Fruit fly (Drosophila melanogaster) whole organism, embryonic: ENCODE measurements around the gene Vps13D.

ENCODE experiments used
- Asciz ChIP-seq: fragments of 200-800 bp; sonication (Bioruptor generic); optimal IDR thresholded peaks from 2 replicates; lab custom pipeline; 2017; ENCODE audit warnings: missing biosample characterization, mild to moderate bottlenecking, missing genetic modification characterization, missing genetic modification reagents
- Blimp-1 ChIP-seq: fragments of 200-800 bp; sonication (Bioruptor generic); optimal IDR thresholded peaks from 3 replicates; lab custom pipeline; 2018; ENCODE audit warnings: missing biosample characterization, missing genetic modification characterization, mild to moderate bottlenecking, moderate library complexity, missing genetic modification reagents
- CG1233 ChIP-seq: fragments of 200-800 bp; sonication (Bioruptor generic); optimal IDR thresholded peaks from 4 replicates; lab custom pipeline; 2018; ENCODE audit warnings: missing biosample characterization, mild to moderate bottlenecking, missing genetic modification characterization
- CG7271 ChIP-seq: fragments of 200-800 bp; sonication (Bioruptor generic); optimal IDR thresholded peaks from 2 replicates; lab custom pipeline; 2018; ENCODE audit warnings: missing biosample characterization, mild to moderate bottlenecking, missing genetic modification characterization, moderate library complexity
- Pdp1 ChIP-seq, 2 experiments: fragments of 200-800 bp; sonication (Bioruptor generic); optimal IDR thresholded peaks; 3 replicates each; lab custom pipeline; 2016; ENCODE audit warnings: missing biosample characterization in 2 of 2, missing genetic modification characterization in 2 of 2, mild to moderate bottlenecking in 1 of 2, moderate library complexity in 1 of 2
- Sin3A ChIP-seq: fragments of >200 bp; optimal IDR thresholded peaks from 2 replicates; lab custom pipeline; 2018
- dmrt99B ChIP-seq: fragments of 200-800 bp; sonication (Bioruptor generic); optimal IDR thresholded peaks from 2 replicates; lab custom pipeline; 2018; ENCODE audit warnings: missing biosample characterization, mild to moderate bottlenecking, missing genetic modification characterization, moderate library complexity
- grau ChIP-seq: fragments of 200-800 bp; optimal IDR thresholded peaks from 3 replicates; lab custom pipeline; 2019; ENCODE audit warnings: missing biosample characterization, mild to moderate bottlenecking, missing genetic modification characterization, moderate library complexity
- hbn ChIP-seq: fragments of 200-800 bp; sonication (Bioruptor generic); IDR thresholded peaks from 2 replicates; pipeline ENCODE4 v1.3.6; 2022; ENCODE audit warnings: missing biosample characterization, missing genetic modification characterization; ENCODE audit not compliant: partially characterized antibody
- oc ChIP-seq: fragments of 200-800 bp; sonication (Bioruptor generic); optimal IDR thresholded peaks from 2 replicates; lab custom pipeline; 2018; ENCODE audit warnings: missing biosample characterization, mild to moderate bottlenecking, missing genetic modification characterization, moderate library complexity
- sim ChIP-seq: fragments of 200-800 bp; sonication (Bioruptor generic); IDR thresholded peaks from 2 replicates; pipeline ENCODE4 v1.3.6; 2022; ENCODE audit warnings: missing biosample characterization, missing genetic modification characterization
- sqz ChIP-seq: fragments of 200-800 bp; sonication (Bioruptor generic); optimal IDR thresholded peaks from 3 replicates; lab custom pipeline; 2018; ENCODE audit warnings: missing biosample characterization, mild to moderate bottlenecking, missing genetic modification characterization

DNA sequence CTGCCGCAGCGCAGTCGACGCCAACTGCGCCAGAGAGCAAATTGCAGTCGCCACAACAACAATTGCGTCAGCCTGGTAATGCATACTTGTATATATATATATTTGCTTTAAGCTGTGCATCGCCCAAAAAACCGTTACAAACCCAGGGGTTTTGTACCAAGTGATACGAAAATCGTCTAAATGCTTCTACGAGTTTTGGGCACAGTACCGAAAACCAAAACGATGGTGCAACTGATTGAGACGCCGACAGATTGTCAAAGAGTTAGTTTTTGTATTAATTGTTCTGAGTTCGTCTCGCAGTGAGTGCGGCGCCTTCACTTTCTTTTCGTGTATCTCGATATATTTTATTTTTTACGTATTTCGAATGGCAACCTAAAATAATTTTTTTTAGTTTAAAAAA lies 60.0 kb downstream of the Vps13D start:
- TF ChIP-seq Pdp1 (GFP tag; optimal IDR thresholded peaks at IDR 0.05; lab: Kevin White, UChicago) (no peak), dmrt99B (tag; lab: Kevin White, UChicago) (no peak), grau (no peak), oc (tag; lab: Kevin White, UChicago) (no peak), Sin3A (lab: Kevin White, UChicago) (no peak), sim (no peak), CG7271 (tag; lab: Kevin White, UChicago) (no peak), hbn (GFP tag; lab: Robert Waterston, UW) (no peak), sqz (GFP tag; lab: Kevin White, UChicago) (no peak), CG1233 (GFP tag; lab: Kevin White, UChicago) (no peak), Asciz (no peak), Blimp-1 (no peak)
